Worm (Caenorhabditis elegans) whole organism, late embryonic: ENCODE measurements around the gene acox-1.5.

Experiments used
- C38D4.7 ChIP-seq: fragments of 200-800 bp; sonication (Bioruptor generic); optimal IDR thresholded peaks from 2 replicates; lab custom pipeline; 2018; ENCODE audit warnings: mild to moderate bottlenecking, missing genetic modification characterization, moderate library complexity, missing compliant biosample characterization
- ama-1 ChIP-seq: fragments of 150-350 bp; optimal IDR thresholded peaks from 2 replicates; lab custom pipeline; 2014
- ceh-14 ChIP-seq: sonication (generic microtip); optimal IDR thresholded peaks from 2 replicates; lab custom pipeline; 2016; ENCODE audit warnings: missing genotype, missing genetic modification characterization, missing compliant biosample characterization
- ceh-18 ChIP-seq: sonication (generic microtip); optimal IDR thresholded peaks from 2 replicates; lab custom pipeline; 2016; ENCODE audit warnings: missing genetic modification characterization, missing compliant biosample characterization
- ceh-2 ChIP-seq: sonication (generic microtip); optimal IDR thresholded peaks from 2 replicates; lab custom pipeline; 2016; ENCODE audit warnings: missing genotype, missing genetic modification characterization, missing compliant biosample characterization
- ceh-24 ChIP-seq: sonication (generic microtip); optimal IDR thresholded peaks from 2 replicates; lab custom pipeline; 2016; ENCODE audit warnings: mild to moderate bottlenecking, missing genetic modification characterization, missing compliant biosample characterization
- ceh-31 ChIP-seq: sonication (generic microtip); optimal IDR thresholded peaks from 2 replicates; lab custom pipeline; 2016; ENCODE audit warnings: missing genetic modification characterization, missing compliant biosample characterization
- ceh-34 ChIP-seq: sonication (generic microtip); optimal IDR thresholded peaks from 2 replicates; lab custom pipeline; 2016; ENCODE audit warnings: mild to moderate bottlenecking, missing genetic modification characterization, missing compliant biosample characterization
- ceh-45 ChIP-seq: fragments of 200-800 bp; sonication (Bioruptor generic); IDR thresholded peaks from 2 replicates; pipeline ENCODE4 v1.3.6; 2022; ENCODE audit warnings: missing genetic modification reagents, missing genetic modification characterization, missing compliant biosample characterization
- ceh-48 ChIP-seq: sonication (generic microtip); optimal IDR thresholded peaks from 2 replicates; lab custom pipeline; 2016; ENCODE audit warnings: missing genetic modification characterization, inconsistent platforms, missing compliant biosample characterization
- ceh-6 ChIP-seq: fragments of 200-800 bp; sonication (Bioruptor generic); optimal IDR thresholded peaks from 2 replicates; lab custom pipeline; 2018; ENCODE audit warnings: mild to moderate bottlenecking, missing genetic modification characterization, missing compliant biosample characterization
- ceh-9 ChIP-seq: sonication (generic microtip); optimal IDR thresholded peaks from 2 replicates; lab custom pipeline; 2016; ENCODE audit warnings: mild to moderate bottlenecking, missing genetic modification characterization, inconsistent platforms, missing compliant biosample characterization
- che-1 ChIP-seq: sonication (generic microtip); optimal IDR thresholded peaks from 2 replicates; lab custom pipeline; 2016; ENCODE audit warnings: mild to moderate bottlenecking, missing genetic modification characterization, missing compliant biosample characterization
- elt-2 ChIP-seq: sonication (generic microtip); optimal IDR thresholded peaks from 2 replicates; lab custom pipeline; 2016; ENCODE audit warnings: missing genetic modification reagents, missing genetic modification characterization, missing compliant biosample characterization
- elt-4 ChIP-seq: sonication (generic microtip); optimal IDR thresholded peaks from 2 replicates; lab custom pipeline; 2016; ENCODE audit warnings: missing genetic modification characterization, missing compliant biosample characterization
- fax-1 ChIP-seq: sonication (generic microtip); optimal IDR thresholded peaks from 2 replicates; lab custom pipeline; 2016; ENCODE audit warnings: missing genotype, missing genetic modification characterization, missing compliant biosample characterization
- fkh-6 ChIP-seq: sonication (generic microtip); optimal IDR thresholded peaks from 2 replicates; lab custom pipeline; 2016; ENCODE audit warnings: missing genetic modification characterization, missing compliant biosample characterization
- hlh-6 ChIP-seq: sonication (generic microtip); optimal IDR thresholded peaks from 2 replicates; lab custom pipeline; 2016; ENCODE audit warnings: missing genotype, missing genetic modification characterization, missing compliant biosample characterization
- lin-11 ChIP-seq: fragments of 200-800 bp; sonication (Bioruptor generic); optimal IDR thresholded peaks from 2 replicates; lab custom pipeline; 2018; ENCODE audit warnings: mild to moderate bottlenecking, missing genetic modification characterization, missing compliant biosample characterization
- madf-2 ChIP-seq: sonication (generic microtip); optimal IDR thresholded peaks from 2 replicates; lab custom pipeline; 2017; ENCODE audit warnings: missing genetic modification characterization, missing compliant biosample characterization
- mec-3 ChIP-seq: sonication (generic microtip); optimal IDR thresholded peaks from 2 replicates; lab custom pipeline; 2016; ENCODE audit warnings: borderline replicate concordance, missing genetic modification characterization, missing compliant biosample characterization
- nfya-1 ChIP-seq: sonication (generic microtip); optimal IDR thresholded peaks from 2 replicates; lab custom pipeline; 2017; ENCODE audit warnings: missing genetic modification characterization, mild to moderate bottlenecking, missing compliant biosample characterization, antibody characterized with exemption, moderate library complexity
- nhr-232 ChIP-seq: sonication (generic microtip); optimal IDR thresholded peaks from 2 replicates; lab custom pipeline; 2016; ENCODE audit warnings: missing genetic modification characterization, missing compliant biosample characterization
- npax-4 ChIP-seq: sonication (generic microtip); optimal IDR thresholded peaks from 2 replicates; lab custom pipeline; 2016; ENCODE audit warnings: missing genetic modification characterization, missing compliant biosample characterization
- pat-9 ChIP-seq: fragments of 200-800 bp; sonication (Bioruptor generic); optimal IDR thresholded peaks from 2 replicates; lab custom pipeline; 2018; ENCODE audit warnings: mild to moderate bottlenecking, missing genetic modification characterization, moderate library complexity, missing compliant biosample characterization
- pax-1 ChIP-seq: fragments of 150-350 bp; optimal IDR thresholded peaks from 2 replicates; lab custom pipeline; 2014; ENCODE audit warnings: missing biosample characterization, missing genetic modification characterization
- pha-2 ChIP-seq: sonication (generic microtip); optimal IDR thresholded peaks from 2 replicates; lab custom pipeline; 2017; ENCODE audit warnings: mild to moderate bottlenecking, missing genetic modification characterization, missing compliant biosample characterization
- pha-4 ChIP-seq: fragments of 150-350 bp; optimal IDR thresholded peaks from 2 replicates; lab custom pipeline; 2018; ENCODE audit warnings: missing biosample characterization, missing genetic modification reagents, missing genetic modification characterization
- pros-1 ChIP-seq: fragments of 150-350 bp; optimal IDR thresholded peaks from 2 replicates; lab custom pipeline; 2014; ENCODE audit warnings: missing biosample characterization, missing genetic modification reagents, missing genetic modification characterization
- ref-2 ChIP-seq: sonication (generic microtip); optimal IDR thresholded peaks from 2 replicates; lab custom pipeline; 2016; ENCODE audit warnings: missing genetic modification characterization, missing compliant biosample characterization
- rnt-1 ChIP-seq: sonication (generic microtip); optimal IDR thresholded peaks from 2 replicates; lab custom pipeline; 2016; ENCODE audit warnings: missing genetic modification characterization, missing compliant biosample characterization
- ttx-3 ChIP-seq: sonication (generic microtip); optimal IDR thresholded peaks from 2 replicates; lab custom pipeline; 2016; ENCODE audit warnings: missing genetic modification reagents, missing genetic modification characterization, missing compliant biosample characterization
- unc-42 ChIP-seq: sonication (generic microtip); optimal IDR thresholded peaks from 2 replicates; lab custom pipeline; 2016; ENCODE audit warnings: missing genotype, missing genetic modification characterization, missing compliant biosample characterization
- unc-86 ChIP-seq: sonication (generic microtip); optimal IDR thresholded peaks from 2 replicates; lab custom pipeline; 2016; ENCODE audit warnings: missing genetic modification characterization, missing compliant biosample characterization
- zip-5 ChIP-seq: sonication (generic microtip); optimal IDR thresholded peaks from 2 replicates; lab custom pipeline; 2016; ENCODE audit warnings: missing genetic modification characterization, missing compliant biosample characterization

Gene acox-1.5

DNA sequence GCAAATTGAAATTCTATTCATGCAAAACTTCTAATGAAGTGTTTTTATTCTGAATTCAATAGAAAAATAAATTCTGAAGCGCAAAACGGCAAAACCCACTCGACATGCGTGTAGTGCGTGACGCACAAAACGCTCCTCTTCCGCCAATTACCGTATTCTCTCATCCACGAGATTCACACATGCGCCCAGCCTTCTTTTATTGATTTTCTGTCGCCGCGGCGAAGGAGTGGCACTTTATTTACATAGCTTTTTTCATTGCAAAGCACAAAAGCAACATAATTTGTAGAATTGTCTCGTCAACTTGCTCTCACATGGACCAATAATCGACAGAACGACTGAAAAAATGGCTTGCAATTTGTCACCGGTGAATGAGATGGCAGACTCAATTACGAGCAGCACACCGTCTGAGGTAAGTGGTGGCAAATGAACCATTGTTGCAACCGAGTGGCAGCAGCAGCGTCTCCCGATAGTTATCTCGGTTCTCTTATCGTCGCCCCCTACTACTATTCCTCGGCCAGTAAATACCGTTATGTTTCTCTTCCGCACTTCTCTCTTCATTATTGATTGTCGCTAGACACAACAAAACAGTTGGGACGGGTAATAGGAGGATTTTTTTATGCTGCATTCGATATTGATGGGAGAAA lies 45.9 kb downstream of the acox-1.5 start, which contains the start of gene unc-16 (continued):
- TF ChIP-seq pros-1 (tag; lab: Kevin White, UChicago) = no peak
- peak; percentile 1 for TF ChIP-seq ama-1
- TF ChIP-seq unc-42 (tag; lab: Kevin White, UChicago) = peak; percentile 36
- TF ChIP-seq madf-2 (tag; lab: Kevin White, UChicago) = no peak
- no peak for TF ChIP-seq elt-4 (tag; lab: Kevin White, UChicago)
- TF ChIP-seq elt-2 (tag; lab: Kevin White, UChicago) = peak; percentile 47
- no peak for TF ChIP-seq fkh-6 (tag; lab: Kevin White, UChicago)
- TF ChIP-seq unc-86 (tag; lab: Kevin White, UChicago) = peak; percentile 0
- TF ChIP-seq fax-1 (tag; lab: Kevin White, UChicago) = no peak
- no peak for TF ChIP-seq C38D4.7
- peak; percentile 78 for TF ChIP-seq pha-4
- TF ChIP-seq nfya-1 (tag; lab: Kevin White, UChicago) = peak; percentile 95
- TF ChIP-seq nhr-232 (tag; lab: Kevin White, UChicago) = no peak
- TF ChIP-seq rnt-1 (tag; lab: Kevin White, UChicago) = peak; percentile 36

DNA sequence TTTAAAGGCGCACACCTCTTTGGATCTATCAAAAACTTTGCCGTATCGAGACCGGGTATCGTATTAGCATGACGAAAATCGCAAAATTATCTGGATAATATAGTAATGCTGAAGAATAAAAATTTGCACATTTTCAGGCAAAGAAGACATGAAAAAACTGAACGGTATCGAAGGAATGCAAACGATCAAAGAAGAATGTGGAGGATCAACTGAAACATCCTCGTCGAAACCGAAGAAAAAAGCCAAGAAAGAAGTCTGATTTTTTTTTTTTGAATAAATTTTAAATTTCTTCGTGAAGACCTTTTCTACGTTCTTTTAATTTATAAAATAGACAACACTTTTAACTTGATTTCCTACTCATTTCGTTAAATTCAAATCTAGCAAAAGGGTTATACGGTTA lies 47.2 kb downstream of the acox-1.5 start, which contains the start of gene ZK1098.12:
Gene ZK1098.12, plus strand, starts transcription at position 301 of the 400 bp plus-strand sequence.
- TF ChIP-seq ceh-14 (tag; lab: Kevin White, UChicago) (no peak), ref-2 (tag; lab: Kevin White, UChicago) (no peak), ceh-2 (tag; lab: Kevin White, UChicago) (no peak), ceh-24 (tag; lab: Kevin White, UChicago) (no peak), ceh-48 (no peak), pat-9 (tag; lab: Kevin White, UChicago) (no peak), ceh-45 (no peak), ceh-34 (tag; lab: Kevin White, UChicago) (no peak), ceh-31 (tag; lab: Kevin White, UChicago) (no peak), lin-11 (no peak), nfya-1 (tag; lab: Kevin White, UChicago) (no peak), elt-4 (tag; lab: Kevin White, UChicago) (no peak), mec-3 (tag; lab: Kevin White, UChicago) (no peak)

ce11 chrIII:9544125-9544524 lies 47.9 kb downstream of the acox-1.5 start, which contains the start of gene ZK1098.9:
ZK1098.9 (plus strand) TSS chrIII:9544425.
- TF ChIP-seq zip-5 (tag; lab: Kevin White, UChicago) = no peak
- TF ChIP-seq hlh-6 (tag; lab: Kevin White, UChicago) = no peak
- TF ChIP-seq ceh-45 = no peak
- no peak for TF ChIP-seq madf-2 (tag; lab: Kevin White, UChicago)
- TF ChIP-seq pha-2 (tag; lab: Kevin White, UChicago) = no peak
- no peak for TF ChIP-seq pat-9 (tag; lab: Kevin White, UChicago)
- TF ChIP-seq ceh-18 (tag; lab: Kevin White, UChicago) = no peak
- no peak for TF ChIP-seq ceh-6 (GFP tag; lab: Kevin White, UChicago)
- TF ChIP-seq ceh-9 (tag; lab: Kevin White, UChicago) = no peak
- TF ChIP-seq ama-1 = no peak
- no peak for TF ChIP-seq che-1
- no peak for TF ChIP-seq lin-11
- no peak for TF ChIP-seq ceh-24 (tag; lab: Kevin White, UChicago)
- no peak for TF ChIP-seq npax-4 (tag; lab: Kevin White, UChicago)
- TF ChIP-seq mec-3 (tag; lab: Kevin White, UChicago) = no peak
- TF ChIP-seq ceh-31 (tag; lab: Kevin White, UChicago) = no peak
- no peak for TF ChIP-seq rnt-1 (tag; lab: Kevin White, UChicago)
- no peak for TF ChIP-seq nfya-1 (tag; lab: Kevin White, UChicago)
- no peak for TF ChIP-seq C38D4.7
- no peak for TF ChIP-seq ttx-3 (tag; lab: Kevin White, UChicago)
- TF ChIP-seq, all 69 proteins: peak for 0

DNA sequence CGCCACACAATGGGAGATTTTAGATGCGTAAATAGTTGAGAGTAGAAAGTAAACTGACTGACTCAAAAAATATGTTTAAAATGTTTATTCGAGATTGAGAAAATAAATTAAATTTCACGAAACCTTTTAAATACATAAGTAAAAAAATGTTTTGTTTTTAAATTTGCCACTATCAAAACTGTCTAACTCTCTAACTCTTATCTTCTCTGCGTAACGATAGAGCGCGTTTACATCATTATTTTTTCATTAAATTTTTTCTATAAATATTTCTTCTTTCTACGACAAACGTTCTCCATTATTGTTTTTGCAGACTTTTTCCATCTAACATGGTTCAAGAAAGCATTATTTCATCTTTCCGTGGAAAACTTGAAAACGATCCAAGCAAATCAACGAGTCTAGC lies 49.2 kb downstream of the acox-1.5 start, which contains the start of gene eif-2Balpha:
Gene eif-2Balpha, plus strand, starts transcription at position 304 of the 400 bp plus-strand sequence.
- TF ChIP-seq unc-42 (tag; lab: Kevin White, UChicago) (peak; percentile 25), ceh-24 (tag; lab: Kevin White, UChicago) (no peak), pax-1 (tag; lab: Kevin White, UChicago) (no peak)
